Worm (Caenorhabditis elegans): Measurements from ENCODE around the gene cab-1.

Gene cab-1

ce11 chrX:12197367-12197766 is 15.3 kb downstream of the cab-1 start:
- peak; percentile 11 for TF ChIP-seq blmp-1 (tag; optimal IDR thresholded peaks at IDR 0.05)
- no peak for TF ChIP-seq dpl-1 (GFP tag; optimal IDR thresholded peaks at IDR 0.05)

ce11 chrX:12188280-12189071 is 24.2 kb downstream of the cab-1 start:
- TF ChIP-seq sup-37 (GFP tag; optimal IDR thresholded peaks at IDR 0.05) (no peak), lin-15B (tag; optimal IDR thresholded peaks at IDR 0.05) (no peak), irx-1 (tag; optimal IDR thresholded peaks at IDR 0.05) (no peak), unc-130 (tag; optimal IDR thresholded peaks at IDR 0.05) (no peak), jun-1 (tag; optimal IDR thresholded peaks at IDR 0.05) (no peak), isw-1 (GFP tag; IDR thresholded peaks at IDR 0.05) (no peak), mep-1 (tag; optimal IDR thresholded peaks at IDR 0.05) (peak; percentile 14), nhr-19 (GFP tag; conservative IDR thresholded peaks at IDR 0.05) (no peak), lir-3 (tag; optimal IDR thresholded peaks at IDR 0.05; ENCODE audit: poor library complexity) (no peak), mdl-1 (tag; optimal IDR thresholded peaks at IDR 0.05) (no peak), Y116A8C.19 (tag; optimal IDR thresholded peaks at IDR 0.05; ENCODE audit: borderline replicate concordance) (no peak), fos-1 (tag; optimal IDR thresholded peaks at IDR 0.05) (no peak), nhr-237 (tag; optimal IDR thresholded peaks at IDR 0.05) (no peak), xbp-1 (tag; optimal IDR thresholded peaks at IDR 0.05) (no peak), ceh-90 (tag; optimal IDR thresholded peaks at IDR 0.05) (no peak), blmp-1 (tag; optimal IDR thresholded peaks at IDR 0.05) (peak; percentile 16), unc-30 (tag; optimal IDR thresholded peaks at IDR 0.05) (no peak), nhr-77 (tag; optimal IDR thresholded peaks at IDR 0.05) (no peak), aha-1 (tag; optimal IDR thresholded peaks at IDR 0.05) (no peak), efl-1 (optimal IDR thresholded peaks at IDR 0.05) (no peak), efl-1 (GFP tag; optimal IDR thresholded peaks at IDR 0.05 in 1 of 2) (no peak), dsc-1 (tag; optimal IDR thresholded peaks at IDR 0.05) (peak; percentile 95), fkh-10 (GFP tag; optimal IDR thresholded peaks at IDR 0.05) (no peak), nhr-85 (tag) (peak; percentile 87), swsn-7 (tag; optimal IDR thresholded peaks at IDR 0.05) (no peak), ceh-82 (tag; optimal IDR thresholded peaks at IDR 0.05) (no peak), snu-23 (GFP tag; optimal IDR thresholded peaks at IDR 0.05) (no peak), unc-62 (GFP tag; optimal IDR thresholded peaks at IDR 0.05) (no peak), nhr-84 (tag; optimal IDR thresholded peaks at IDR 0.05) (no peak), hlh-17 (GFP tag; optimal IDR thresholded peaks at IDR 0.05; ENCODE audit: borderline replicate concordance) (no peak), egl-13 (tag; optimal IDR thresholded peaks at IDR 0.05) (peak; percentile 60), tbx-2 (tag; optimal IDR thresholded peaks at IDR 0.05) (no peak), rnt-1 (tag; optimal IDR thresholded peaks at IDR 0.05) (no peak), elt-2 (tag; optimal IDR thresholded peaks at IDR 0.05) (peak; percentile 43), sox-4 (tag; optimal IDR thresholded peaks at IDR 0.05) (peak; percentile 28), fkh-4 (tag; optimal IDR thresholded peaks at IDR 0.05; ENCODE audit: borderline replicate concordance) (peak; percentile 48), fkh-8 (tag; optimal IDR thresholded peaks at IDR 0.05) (no peak), C04F5.9 (tag; optimal IDR thresholded peaks at IDR 0.05) (no peak), skn-1 (tag; optimal IDR thresholded peaks at IDR 0.05) (no peak), lin-39 (tag; optimal IDR thresholded peaks at IDR 0.05) (no peak), nhr-12 (tag; optimal IDR thresholded peaks at IDR 0.05) (no peak), snpc-4 (tag; optimal IDR thresholded peaks at IDR 0.05) (no peak), hlh-4 (tag; optimal IDR thresholded peaks at IDR 0.05) (no peak), pax-3 (tag; optimal IDR thresholded peaks at IDR 0.05) (no peak), grh-1 (GFP tag; IDR thresholded peaks at IDR 0.05) (no peak), nhr-90 (tag; optimal IDR thresholded peaks at IDR 0.05; ENCODE audit: poor library complexity) (no peak), unc-98 (GFP tag; IDR thresholded peaks at IDR 0.05) (no peak), lin-14 (GFP tag; optimal IDR thresholded peaks at IDR 0.05) (peak; percentile 47), nhr-20 (tag; optimal IDR thresholded peaks at IDR 0.05) (peak; percentile 73)

Measured in whole organism, L1 larva.